Fruit fly (Drosophila melanogaster) whole organism, embryonic: ENCODE results near the gene apn.

Experiments used
- Bteb2 ChIP-seq: fragments of 200-800 bp; sonication (Bioruptor generic); optimal IDR thresholded peaks from 2 replicates; lab custom pipeline; 2016; ENCODE audit warnings: missing biosample characterization, missing genetic modification characterization
- CG10209 ChIP-seq: fragments of 200-800 bp; sonication (Bioruptor generic); optimal IDR thresholded peaks from 3 replicates; lab custom pipeline; 2017; ENCODE audit warnings: missing biosample characterization, mild to moderate bottlenecking, missing genetic modification characterization, missing genetic modification reagents
- CG10565 ChIP-seq: fragments of 200-800 bp; sonication (Bioruptor generic); optimal IDR thresholded peaks from 3 replicates; lab custom pipeline; 2016; ENCODE audit warnings: missing biosample characterization, mild to moderate bottlenecking, missing genetic modification characterization
- CG11696 ChIP-seq: fragments of 200-800 bp; sonication (Bioruptor generic); IDR thresholded peaks from 2 replicates; pipeline ENCODE4 v1.3.6; 2022; ENCODE audit warnings: missing biosample characterization, missing genetic modification characterization
- CG12071 ChIP-seq: fragments of 200-800 bp; sonication (Bioruptor generic); optimal IDR thresholded peaks from 3 replicates; lab custom pipeline; 2018; ENCODE audit warnings: missing biosample characterization, mild to moderate bottlenecking, missing genetic modification characterization
- CG12744 ChIP-seq: fragments of 200-800 bp; sonication (Bioruptor generic); optimal IDR thresholded peaks from 2 replicates; lab custom pipeline; 2016; ENCODE audit warnings: missing biosample characterization, missing genetic modification characterization
- CG13624 ChIP-seq: fragments of 200-800 bp; sonication (Bioruptor generic); optimal IDR thresholded peaks from 2 replicates; lab custom pipeline; 2016; ENCODE audit warnings: missing biosample characterization, missing genetic modification characterization
- CG14441 ChIP-seq: fragments of 200-800 bp; sonication (Bioruptor generic); IDR thresholded peaks from 2 replicates; pipeline ENCODE4 v1.3.6; 2022; ENCODE audit warnings: missing biosample characterization, missing genetic modification characterization
- CG17829 ChIP-seq: fragments of 200-800 bp; optimal IDR thresholded peaks from 2 replicates; lab custom pipeline; 2019; ENCODE audit warnings: missing biosample characterization, mild to moderate bottlenecking, missing genetic modification characterization, moderate library complexity
- CG18262 ChIP-seq: fragments of 200-800 bp; optimal IDR thresholded peaks from 3 replicates; lab custom pipeline; 2019; ENCODE audit warnings: missing biosample characterization, mild to moderate bottlenecking, missing genetic modification characterization, moderate library complexity
- CG2116 ChIP-seq: fragments of 200-800 bp; sonication (Bioruptor generic); optimal IDR thresholded peaks from 3 replicates; lab custom pipeline; 2018; ENCODE audit warnings: missing biosample characterization, mild to moderate bottlenecking, missing genetic modification characterization
- CG32772 ChIP-seq: fragments of 200-800 bp; sonication (Bioruptor generic); IDR thresholded peaks from 2 replicates; pipeline ENCODE4 v1.3.6; 2022; ENCODE audit warnings: missing biosample characterization, missing genetic modification characterization
- CG4424 ChIP-seq: fragments of 200-800 bp; sonication (Bioruptor generic); optimal IDR thresholded peaks from 3 replicates; lab custom pipeline; 2016; ENCODE audit warnings: missing biosample characterization, missing genetic modification characterization
- CG4707 ChIP-seq: fragments of 200-800 bp; sonication (Bioruptor generic); optimal IDR thresholded peaks from 2 replicates; lab custom pipeline; 2018; ENCODE audit warnings: missing biosample characterization, mild to moderate bottlenecking, missing genetic modification characterization, moderate library complexity
- CG6654 ChIP-seq: fragments of 200-800 bp; sonication (Bioruptor generic); optimal IDR thresholded peaks from 2 replicates; lab custom pipeline; 2017; ENCODE audit warnings: missing biosample characterization, mild to moderate bottlenecking, missing genetic modification characterization
- CG7839 ChIP-seq: fragments of 200-800 bp; sonication (Bioruptor generic); optimal IDR thresholded peaks from 3 replicates; lab custom pipeline; 2018; ENCODE audit warnings: missing biosample characterization, mild to moderate bottlenecking, missing genetic modification characterization, moderate library complexity
- CG8388 ChIP-seq: fragments of 200-800 bp; sonication (Bioruptor generic); optimal IDR thresholded peaks from 2 replicates; lab custom pipeline; 2019; ENCODE audit warnings: missing biosample characterization, mild to moderate bottlenecking, missing genetic modification characterization, moderate library complexity
- Ets97D ChIP-seq: fragments of 200-800 bp; sonication (Bioruptor generic); optimal IDR thresholded peaks from 3 replicates; lab custom pipeline; 2016; ENCODE audit warnings: missing biosample characterization, missing genetic modification characterization
- Fer3 ChIP-seq: fragments of 200-800 bp; sonication (Bioruptor generic); optimal IDR thresholded peaks from 2 replicates; lab custom pipeline; 2018; ENCODE audit warnings: missing biosample characterization, mild to moderate bottlenecking, missing genetic modification characterization, moderate library complexity
- Hmx ChIP-seq: fragments of 200-800 bp; sonication (Bioruptor generic); optimal IDR thresholded peaks from 2 replicates; lab custom pipeline; 2016; ENCODE audit warnings: missing biosample characterization, missing genetic modification characterization
- Hr3 ChIP-seq: fragments of 200-800 bp; sonication (Bioruptor generic); optimal IDR thresholded peaks from 3 replicates; lab custom pipeline; 2016; ENCODE audit warnings: missing biosample characterization, missing genetic modification characterization
- Hsf ChIP-seq: fragments of 200-800 bp; sonication (Bioruptor generic); optimal IDR thresholded peaks from 3 replicates; lab custom pipeline; 2016; ENCODE audit warnings: missing biosample characterization, missing genetic modification characterization
- Lim3 ChIP-seq: fragments of 200-800 bp; sonication (Bioruptor generic); IDR thresholded peaks from 2 replicates; pipeline ENCODE4 v1.3.6; 2022; ENCODE audit warnings: missing biosample characterization, missing genetic modification characterization
- Med ChIP-seq: fragments of 200-800 bp; sonication (Bioruptor generic); peaks from one replicate; lab custom pipeline; 2016; ENCODE audit warnings: missing biosample characterization, missing genetic modification characterization, mild to moderate bottlenecking, inconsistent platforms, moderate library complexity
- Mes4 ChIP-seq: fragments of 200-800 bp; sonication (Bioruptor generic); optimal IDR thresholded peaks from 2 replicates; lab custom pipeline; 2016; ENCODE audit warnings: missing biosample characterization, missing genetic modification characterization
- NC2β ChIP-seq: fragments of 200-800 bp; sonication (Bioruptor generic); optimal IDR thresholded peaks from 2 replicates; lab custom pipeline; 2016; ENCODE audit warnings: missing biosample characterization, missing genetic modification characterization
- Neu2 ChIP-seq: fragments of 200-800 bp; sonication (Bioruptor generic); optimal IDR thresholded peaks from 3 replicates; lab custom pipeline; 2016; ENCODE audit warnings: missing biosample characterization, missing genetic modification characterization, borderline replicate concordance
- NfI ChIP-seq: fragments of 200-800 bp; sonication (Bioruptor generic); optimal IDR thresholded peaks from 3 replicates; lab custom pipeline; 2018; ENCODE audit warnings: missing biosample characterization, mild to moderate bottlenecking, missing genetic modification characterization, moderate library complexity
- Oaz ChIP-seq: fragments of 200-800 bp; sonication (Bioruptor generic); IDR thresholded peaks from 2 replicates; pipeline ENCODE4 v1.3.6; 2022; ENCODE audit warnings: missing biosample characterization, missing genetic modification characterization
- PHDP ChIP-seq: fragments of 200-800 bp; sonication (Bioruptor generic); optimal IDR thresholded peaks from 3 replicates; lab custom pipeline; 2018; ENCODE audit warnings: missing biosample characterization, mild to moderate bottlenecking, missing genetic modification characterization, moderate library complexity
- Rx ChIP-seq: fragments of 200-800 bp; sonication (Bioruptor generic); IDR thresholded peaks from 2 replicates; pipeline ENCODE4 v1.3.6; 2022; ENCODE audit warnings: missing biosample characterization, missing genetic modification characterization
- Stat92E ChIP-seq, 3 experiments: fragments of >200 bp in 2 of 3; fragments of 200-800 bp in 1 of 3; sonication (Bioruptor generic) in 1 of 3; optimal IDR thresholded peaks; 2 replicates each; lab custom pipeline; 2017 to 2019; ENCODE audit warnings: missing biosample characterization in 3 of 3, missing genetic modification characterization in 3 of 3, mild to moderate bottlenecking in 1 of 3, moderate library complexity in 1 of 3
- ci ChIP-seq: fragments of 200-800 bp; sonication (Bioruptor generic); IDR thresholded peaks from 3 replicates; pipeline ENCODE4 v1.3.6; 2022; ENCODE audit warnings: missing biosample characterization, missing genetic modification characterization
- cwo ChIP-seq: fragments of 200-800 bp; sonication (Bioruptor generic); optimal IDR thresholded peaks from 3 replicates; lab custom pipeline; 2017; ENCODE audit warnings: missing biosample characterization, missing genetic modification characterization, mild to moderate bottlenecking, moderate library complexity, missing genetic modification reagents
- dysf ChIP-seq: fragments of 200-800 bp; sonication (Bioruptor generic); IDR thresholded peaks from 3 replicates; pipeline ENCODE4 v1.3.6; 2022; ENCODE audit warnings: missing biosample characterization, missing genetic modification characterization
- fd64A ChIP-seq: fragments of 200-800 bp; sonication (Bioruptor generic); optimal IDR thresholded peaks from 3 replicates; lab custom pipeline; 2018; ENCODE audit warnings: missing biosample characterization, mild to moderate bottlenecking, missing genetic modification characterization
- gce ChIP-seq: fragments of 200-800 bp; sonication (Bioruptor generic); IDR thresholded peaks from 3 replicates; pipeline ENCODE4 v1.3.6; 2022; ENCODE audit warnings: missing biosample characterization, missing genetic modification characterization
- hth ChIP-seq: fragments of >200 bp; optimal IDR thresholded peaks from 2 replicates; lab custom pipeline; 2017; ENCODE audit warnings: inconsistent platforms
- inv ChIP-seq: fragments of 200-800 bp; sonication (Bioruptor generic); IDR thresholded peaks from 2 replicates; pipeline ENCODE4 v1.3.6; 2022; ENCODE audit warnings: missing biosample characterization, missing genetic modification characterization; ENCODE audit not compliant: partially characterized antibody
- jumu ChIP-seq: fragments of 200-800 bp; sonication (Bioruptor generic); optimal IDR thresholded peaks from 3 replicates; lab custom pipeline; 2016; ENCODE audit warnings: missing biosample characterization, missing genetic modification characterization
- nmo ChIP-seq: fragments of 200-800 bp; sonication (Bioruptor generic); optimal IDR thresholded peaks from 2 replicates; lab custom pipeline; 2018; ENCODE audit warnings: missing biosample characterization, mild to moderate bottlenecking, missing genetic modification characterization, moderate library complexity
- oc ChIP-seq: fragments of 200-800 bp; sonication (Bioruptor generic); optimal IDR thresholded peaks from 2 replicates; lab custom pipeline; 2018; ENCODE audit warnings: missing biosample characterization, mild to moderate bottlenecking, missing genetic modification characterization, moderate library complexity
- odd ChIP-seq: fragments of 200-800 bp; sonication (Bioruptor generic); optimal IDR thresholded peaks from 2 replicates; lab custom pipeline; 2017; ENCODE audit warnings: missing biosample characterization, mild to moderate bottlenecking, missing genetic modification characterization
- sens ChIP-seq: fragments of 200-800 bp; sonication (Bioruptor generic); peaks from one replicate; lab custom pipeline; 2016; ENCODE audit warnings: missing biosample characterization, missing genetic modification characterization
- sens-2 ChIP-seq: fragments of 200-800 bp; sonication (Bioruptor generic); IDR thresholded peaks from 2 replicates; pipeline ENCODE4 v1.3.6; 2022; ENCODE audit warnings: missing biosample characterization, missing genetic modification characterization
- stc ChIP-seq: fragments of 200-800 bp; sonication (Bioruptor generic); IDR thresholded peaks from 2 replicates; pipeline ENCODE4 v1.3.6; 2022; ENCODE audit warnings: missing biosample characterization, missing genetic modification characterization
- ttk ChIP-seq: fragments of 200-800 bp; sonication (Bioruptor generic); IDR thresholded peaks from 2 replicates; pipeline ENCODE4 v2.1.2; 2022; ENCODE audit warnings: missing biosample characterization, missing genetic modification characterization

The apn gene

DNA sequence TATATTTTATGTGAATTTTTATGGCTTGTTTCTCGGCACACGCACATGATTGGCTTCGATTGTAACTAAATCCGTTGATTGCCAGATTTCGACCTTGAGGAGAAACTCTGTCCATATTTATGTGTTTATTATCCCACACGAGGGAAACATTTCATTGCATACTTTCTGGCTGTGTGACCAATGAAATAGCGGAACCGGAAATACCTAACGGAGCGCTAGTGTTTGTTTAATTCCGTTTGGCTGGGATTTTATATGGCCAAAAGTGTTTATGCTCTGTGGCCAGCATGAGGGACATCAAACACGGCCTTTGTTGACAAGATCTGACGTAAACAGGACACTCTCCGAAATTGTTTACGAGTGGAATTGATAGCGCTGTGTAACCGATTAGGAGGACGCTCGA, 31.3 kb upstream of the apn start (continued):
- TF ChIP-seq CG32772 (GFP tag; lab: Robert Waterston, UW), result no peak
- TF ChIP-seq ttk (GFP tag; lab: Robert Waterston, UW), result peak; percentile 30; the same call in 1 of the 2 replicates
- peak; percentile 57; the same call in 1 of the 2 replicates for TF ChIP-seq stc (GFP tag; lab: Robert Waterston, UW)
- TF ChIP-seq CG2116, result no peak
- no peak for TF ChIP-seq fd64A (GFP tag; lab: Kevin White, UChicago)
- peak; percentile 20 for TF ChIP-seq CG4424 (GFP tag; lab: Kevin White, UChicago)
- no peak for TF ChIP-seq NC2β (GFP tag; lab: Kevin White, UChicago)
- no peak for TF ChIP-seq CG8388 (GFP tag; lab: Kevin White, UChicago)
- peak; percentile 31 for TF ChIP-seq CG12744 (GFP tag; lab: Kevin White, UChicago)
- TF ChIP-seq Ets97D (GFP tag; lab: Kevin White, UChicago), result peak; percentile 96
- TF ChIP-seq Mes4 (GFP tag; lab: Kevin White, UChicago), result peak; percentile 30
- TF ChIP-seq jumu (GFP tag; lab: Kevin White, UChicago), result no peak
- TF ChIP-seq Fer3 (tag; lab: Kevin White, UChicago), result peak; percentile 19
- no peak for TF ChIP-seq CG13624 (GFP tag; lab: Kevin White, UChicago)
- peak; percentile 85 for TF ChIP-seq ci
- peak; percentile 92 for TF ChIP-seq Med (GFP tag; lab: Kevin White, UChicago)
- peak; percentile 52 for TF ChIP-seq PHDP (tag; lab: Kevin White, UChicago)
- 0 out of 2 replicates have a peak, but pooled peaks have one; percentile 20 for TF ChIP-seq Oaz (GFP tag; lab: Robert Waterston, UW)
- TF ChIP-seq Lim3 (GFP tag; lab: Robert Waterston, UW), result no peak
- no peak for TF ChIP-seq CG17829 (tag; lab: Kevin White, UChicago)
- no peak for TF ChIP-seq Neu2 (GFP tag; lab: Kevin White, UChicago)
- peak; percentile 67 for TF ChIP-seq CG12071 (GFP tag; lab: Kevin White, UChicago)
- TF ChIP-seq sens-2 (GFP tag; lab: Robert Waterston, UW), result peak; percentile 16; the same call in 1 of the 2 replicates
- TF ChIP-seq CG11696 (GFP tag; lab: Robert Waterston, UW), result peak; percentile 67
- peak; percentile 16; the same call in 1 of the 3 replicates for TF ChIP-seq dysf (GFP tag; lab: Robert Waterston, UW)
- peak; percentile 29 for TF ChIP-seq odd (GFP tag; lab: Kevin White, UChicago)
- TF ChIP-seq NfI (GFP tag; lab: Kevin White, UChicago), result peak; percentile 66
- TF ChIP-seq Stat92E (GFP tag; optimal IDR thresholded peaks at IDR 0.05; lab: Kevin White, UChicago), result no peak
- peak; percentile 6 for TF ChIP-seq oc (tag; lab: Kevin White, UChicago)
- peak; percentile 4 for TF ChIP-seq Hsf (GFP tag; lab: Kevin White, UChicago)
- TF ChIP-seq CG10565, result no peak
- TF ChIP-seq gce (GFP tag; lab: Robert Waterston, UW), result peak; percentile 69; the same call in 2 of the 3 replicates
- TF ChIP-seq Hmx, result no peak
- peak; percentile 84 for TF ChIP-seq sens (GFP tag; lab: Kevin White, UChicago)
- TF ChIP-seq Bteb2 (GFP tag; lab: Kevin White, UChicago), result no peak
- no peak for TF ChIP-seq CG18262 (tag; lab: Kevin White, UChicago)
- TF ChIP-seq Hr3 (GFP tag; lab: Kevin White, UChicago), result no peak
- no peak for TF ChIP-seq CG6654
- 0 out of 2 replicates have a peak, but pooled peaks have one; percentile 5 for TF ChIP-seq Rx (GFP tag; lab: Robert Waterston, UW)
- TF ChIP-seq CG7839 (tag; lab: Kevin White, UChicago), result peak; percentile 39
- no peak for TF ChIP-seq hth (lab: Kevin White, UChicago)
- no peak for TF ChIP-seq cwo
- TF ChIP-seq CG10209, result peak; percentile 5
- TF ChIP-seq inv (GFP tag; lab: Robert Waterston, UW), result no peak
- peak; percentile 15 for TF ChIP-seq nmo (GFP tag; lab: Kevin White, UChicago)
- TF ChIP-seq CG14441 (GFP tag; lab: Robert Waterston, UW), result no peak
- TF ChIP-seq CG4707 (GFP tag; lab: Kevin White, UChicago), result peak; percentile 51
